Fruit fly (Drosophila melanogaster): Measurements from ENCODE around the gene CG10877.

Gene CG10877

dm6 chr3R:20560019-20560667, 3.7 kb downstream of the CG10877 start, which contains the start of gene CG15922 (continued):
- no peak for TF ChIP-seq Ptx1 (GFP tag; IDR thresholded peaks at IDR 0.05)
- peak; percentile 20 for TF ChIP-seq BEAF-32 (GFP tag; optimal IDR thresholded peaks at IDR 0.05)
- no peak for TF ChIP-seq CG4707 (GFP tag; optimal IDR thresholded peaks at IDR 0.05)
- no peak for TF ChIP-seq Trl (optimal IDR thresholded peaks at IDR 0.05)
- no peak for TF ChIP-seq Trl (GFP tag; optimal IDR thresholded peaks at IDR 0.05)
- TF ChIP-seq CG10462 (GFP tag; optimal IDR thresholded peaks at IDR 0.05) = no peak
- TF ChIP-seq CG2120 (GFP tag; optimal IDR thresholded peaks at IDR 0.05) = peak; percentile 21
- TF ChIP-seq Antp (GFP tag; optimal IDR thresholded peaks at IDR 0.05) = no peak
- no peak for TF ChIP-seq otp (GFP tag; IDR thresholded peaks at IDR 0.05)
- TF ChIP-seq CG12744 (GFP tag; optimal IDR thresholded peaks at IDR 0.05) = no peak
- TF ChIP-seq CoRest (tag; optimal IDR thresholded peaks at IDR 0.05) = peak; percentile 33
- TF ChIP-seq chm (GFP tag; IDR thresholded peaks at IDR 0.05) = no peak
- TF ChIP-seq CG14710 (tag; optimal IDR thresholded peaks at IDR 0.05) = no peak
- TF ChIP-seq usp (GFP tag; optimal IDR thresholded peaks at IDR 0.05) = no peak
- peak; percentile 21 for TF ChIP-seq CG12391 (tag; optimal IDR thresholded peaks at IDR 0.05)
- no peak for TF ChIP-seq ftz-f1 (GFP tag; optimal IDR thresholded peaks at IDR 0.05)
- no peak for TF ChIP-seq Sin3A (optimal IDR thresholded peaks at IDR 0.05)
- TF ChIP-seq Meics (GFP tag; optimal IDR thresholded peaks at IDR 0.05) = peak; percentile 28
- no peak for TF ChIP-seq sisA (GFP tag; IDR thresholded peaks at IDR 0.05)
- TF ChIP-seq luna (GFP tag; optimal IDR thresholded peaks at IDR 0.05) = no peak
- peak; percentile 31 for TF ChIP-seq Sox102F (GFP tag; optimal IDR thresholded peaks at IDR 0.05)
- no peak for TF ChIP-seq CG13624 (GFP tag; optimal IDR thresholded peaks at IDR 0.05)
- no peak for TF ChIP-seq CG4360 (GFP tag; IDR thresholded peaks at IDR 0.05)
- no peak for TF ChIP-seq croc (GFP tag; conservative IDR thresholded peaks at IDR 0.05)
- TF ChIP-seq CG14050 (GFP tag; IDR thresholded peaks at IDR 0.05) = no peak
- TF ChIP-seq p53 (GFP tag; optimal IDR thresholded peaks at IDR 0.05) = no peak
- TF ChIP-seq Hr51 (GFP tag; optimal IDR thresholded peaks at IDR 0.05) = peak in 1 of 2 experiments; percentile 16
- TF ChIP-seq exex (tag; optimal IDR thresholded peaks at IDR 0.05) = peak; percentile 52
- TF ChIP-seq CG14014 (GFP tag; IDR thresholded peaks at IDR 0.05) = no peak
- TF ChIP-seq CG15479 (GFP tag; optimal IDR thresholded peaks at IDR 0.05) = no peak
- TF ChIP-seq tap (tag; optimal IDR thresholded peaks at IDR 0.05) = no peak
- TF ChIP-seq lab (GFP tag; optimal IDR thresholded peaks at IDR 0.05) = peak; percentile 5
- TF ChIP-seq CG4730 (GFP tag; IDR thresholded peaks at IDR 0.05) = no peak
- TF ChIP-seq CG12942 (GFP tag; optimal IDR thresholded peaks at IDR 0.05) = no peak
- TF ChIP-seq CG13894 (tag; optimal IDR thresholded peaks at IDR 0.05) = no peak
- TF ChIP-seq NC2α (GFP tag; optimal IDR thresholded peaks at IDR 0.05) = no peak
- no peak for TF ChIP-seq scrt (GFP tag; optimal IDR thresholded peaks at IDR 0.05)
- no peak for TF ChIP-seq CG11723 (GFP tag; optimal IDR thresholded peaks at IDR 0.05)
- TF ChIP-seq ssp (GFP tag; IDR thresholded peaks at IDR 0.05) = no peak
- no peak for TF ChIP-seq Elba2 (GFP tag; optimal IDR thresholded peaks at IDR 0.05)
- peak; percentile 11; the same call in 1 of the 2 replicates for TF ChIP-seq Bgb (GFP tag; IDR thresholded peaks at IDR 0.05; ENCODE audit: partially characterized antibody)
- 0 out of 2 replicates have a peak, but pooled peaks have one; percentile 8 for TF ChIP-seq Xrp1 (GFP tag; IDR thresholded peaks at IDR 0.05)
- TF ChIP-seq MBD-R2 (GFP tag; IDR thresholded peaks at IDR 0.05) = peak; percentile 53
- TF ChIP-seq disco-r (GFP tag; optimal IDR thresholded peaks at IDR 0.05) = no peak
- TF ChIP-seq Dip3 (GFP tag; optimal IDR thresholded peaks at IDR 0.05) = no peak
- TF ChIP-seq nerfin-1 (tag; optimal IDR thresholded peaks at IDR 0.05) = no peak
- no peak for TF ChIP-seq pb (GFP tag; optimal IDR thresholded peaks at IDR 0.05)
- TF ChIP-seq D19A (tag; optimal IDR thresholded peaks at IDR 0.05) = peak; percentile 82
- peak; percentile 39 for TF ChIP-seq cwo (GFP tag; optimal IDR thresholded peaks at IDR 0.05)
- no peak for TF ChIP-seq CG12299 (tag; optimal IDR thresholded peaks at IDR 0.05)
- peak; percentile 38 for TF ChIP-seq Ssrp (tag; optimal IDR thresholded peaks at IDR 0.05)
